Worm (Caenorhabditis elegans) whole organism, young adult: ENCODE measurements around the gene K04C2.7.

ENCODE experiments used
- D2030.7 ChIP-seq: fragments of 200-800 bp; sonication (Bioruptor generic); IDR thresholded peaks from 2 replicates; pipeline ENCODE4 v1.3.6; 2022; ENCODE audit warnings: missing genetic modification reagents, missing genetic modification characterization, missing compliant biosample characterization
- F10E7.11 ChIP-seq: sonication (generic microtip); optimal IDR thresholded peaks from 2 replicates; lab custom pipeline; 2017; ENCODE audit warnings: mild to moderate bottlenecking, missing genetic modification characterization, moderate library complexity, missing compliant biosample characterization
- F23B12.7 ChIP-seq: sonication (generic microtip); optimal IDR thresholded peaks from 2 replicates; lab custom pipeline; 2017; ENCODE audit warnings: missing genetic modification characterization, mild to moderate bottlenecking, missing compliant biosample characterization, antibody characterized with exemption, moderate library complexity; ENCODE audit not compliant: insufficient read depth
- F33H1.4 ChIP-seq: fragments of 200-800 bp; sonication (Bioruptor generic); IDR thresholded peaks from 2 replicates; pipeline ENCODE4 v1.3.6; 2022; ENCODE audit warnings: missing genetic modification reagents, missing genetic modification characterization, missing compliant biosample characterization
- F55B11.4 ChIP-seq: sonication (generic microtip); optimal IDR thresholded peaks from 2 replicates; lab custom pipeline; 2016; ENCODE audit warnings: missing compliant biosample characterization, missing genetic modification characterization, borderline replicate concordance; ENCODE audit not compliant: insufficient read depth
- Y53F4B.3 ChIP-seq: fragments of 200-800 bp; sonication (Bioruptor generic); IDR thresholded peaks from 2 replicates; pipeline ENCODE4 v1.3.6; 2022; ENCODE audit warnings: missing genetic modification reagents, missing genetic modification characterization, missing compliant biosample characterization
- Y67H2A.10 ChIP-seq: fragments of 200-800 bp; sonication (Bioruptor generic); conservative IDR thresholded peaks from 2 replicates; pipeline ENCODE4 v1.3.6; 2022; ENCODE audit warnings: missing genetic modification reagents, missing genetic modification characterization, missing compliant biosample characterization
- aptf-3 ChIP-seq: fragments of 200-800 bp; sonication (Bioruptor generic); IDR thresholded peaks from 2 replicates; pipeline ENCODE4 v1.3.6; 2022; ENCODE audit warnings: missing genetic modification characterization, missing compliant biosample characterization
- atf-7 ChIP-seq: sonication (generic microtip); optimal IDR thresholded peaks from 2 replicates; lab custom pipeline; 2017; ENCODE audit warnings: mild to moderate bottlenecking, missing genetic modification characterization, missing compliant biosample characterization
- attf-5 ChIP-seq: fragments of 200-800 bp; sonication (Bioruptor generic); optimal IDR thresholded peaks from 2 replicates; lab custom pipeline; 2018; ENCODE audit warnings: mild to moderate bottlenecking, missing genetic modification characterization, missing compliant biosample characterization
- ccch-3 ChIP-seq: fragments of 200-800 bp; sonication (Bioruptor generic); optimal IDR thresholded peaks from 2 replicates; lab custom pipeline; 2018; ENCODE audit warnings: mild to moderate bottlenecking, missing genetic modification characterization, missing compliant biosample characterization
- ceh-91 ChIP-seq: fragments of 200-800 bp; sonication (Bioruptor generic); IDR thresholded peaks from 2 replicates; pipeline ENCODE4 v1.3.6; 2022; ENCODE audit warnings: missing genetic modification reagents, missing genetic modification characterization, missing compliant biosample characterization
- egl-18 ChIP-seq: fragments of 200-800 bp; sonication (Bioruptor generic); IDR thresholded peaks from 2 replicates; pipeline ENCODE4 v1.3.6; 2022; ENCODE audit warnings: missing genetic modification reagents, missing genetic modification characterization, missing compliant biosample characterization
- egrh-3 ChIP-seq: fragments of 200-800 bp; sonication (Bioruptor generic); IDR thresholded peaks from 2 replicates; pipeline ENCODE4 v1.3.6; 2022; ENCODE audit warnings: missing genetic modification reagents, missing genetic modification characterization, missing compliant biosample characterization
- him-1 ChIP-seq: sonication (generic microtip); optimal IDR thresholded peaks from 2 replicates; lab custom pipeline; 2016; ENCODE audit warnings: missing genotype, missing genetic modification reagents, missing genetic modification characterization, missing compliant biosample characterization
- hmg-1.2 ChIP-seq: fragments of 200-800 bp; sonication (Bioruptor generic); IDR thresholded peaks from 2 replicates; pipeline ENCODE4 v1.3.6; 2022; ENCODE audit warnings: missing genetic modification reagents, missing genetic modification characterization, missing compliant biosample characterization
- hmg-20 ChIP-seq: fragments of 200-800 bp; sonication (Bioruptor generic); IDR thresholded peaks from 2 replicates; pipeline ENCODE4 v1.3.6; 2022; ENCODE audit warnings: missing genetic modification reagents, missing genetic modification characterization, missing compliant biosample characterization
- let-607 ChIP-seq, 2 experiments: fragments of 200-800 bp in 1 of 2; sonication (Bioruptor generic) in 1 of 2; sonication (generic microtip) in 1 of 2; optimal IDR thresholded peaks; 2 replicates each; lab custom pipeline; 2016 to 2018; ENCODE audit warnings: mild to moderate bottlenecking in 2 of 2, missing compliant biosample characterization in 2 of 2, missing genetic modification characterization in 2 of 2, moderate library complexity in 2 of 2, missing genotype in 1 of 2
- lir-1 ChIP-seq: fragments of 200-800 bp; sonication (Bioruptor generic); conservative IDR thresholded peaks from 2 replicates; pipeline ENCODE4 v1.3.6; 2022; ENCODE audit warnings: missing genetic modification reagents, missing genetic modification characterization, missing compliant biosample characterization
- madf-10 ChIP-seq: sonication (generic microtip); optimal IDR thresholded peaks from 2 replicates; lab custom pipeline; 2016; ENCODE audit warnings: mild to moderate bottlenecking, missing genetic modification characterization, missing compliant biosample characterization
- madf-3 ChIP-seq: fragments of 200-800 bp; sonication (Bioruptor generic); IDR thresholded peaks from 2 replicates; pipeline ENCODE4 v1.3.6; 2022; ENCODE audit warnings: missing genetic modification reagents, missing genetic modification characterization, missing compliant biosample characterization
- madf-8 ChIP-seq: fragments of 200-800 bp; sonication (Bioruptor generic); conservative IDR thresholded peaks from 2 replicates; pipeline ENCODE4 v1.3.6; 2022; ENCODE audit warnings: missing genetic modification reagents, missing genetic modification characterization, missing compliant biosample characterization
- mxl-1 ChIP-seq: sonication (generic microtip); optimal IDR thresholded peaks from 2 replicates; lab custom pipeline; 2016; ENCODE audit warnings: missing genetic modification characterization, missing compliant biosample characterization
- nhr-90 ChIP-seq: sonication (generic microtip); optimal IDR thresholded peaks from 2 replicates; lab custom pipeline; 2016; ENCODE audit warnings: missing genotype, mild to moderate bottlenecking, missing genetic modification characterization, missing compliant biosample characterization
- snpc-4 ChIP-seq, 5 experiments: fragments of 150-350 bp in 1 of 5; sonication (generic microtip) in 4 of 5; optimal IDR thresholded peaks; 2 replicates each; lab custom pipeline; 2014 to 2018; ENCODE audit warnings: missing genetic modification characterization in 5 of 5, missing biosample characterization in 3 of 5, antibody characterized with exemption in 2 of 5, mild to moderate bottlenecking in 2 of 5, missing compliant biosample characterization in 2 of 5, missing genotype in 2 of 5, moderate library complexity in 2 of 5, missing genetic modification reagents in 1 of 5
- somi-1 ChIP-seq: fragments of 200-800 bp; sonication (Bioruptor generic); optimal IDR thresholded peaks from 2 replicates; lab custom pipeline; 2018; ENCODE audit warnings: mild to moderate bottlenecking, missing genetic modification characterization, missing compliant biosample characterization
- ztf-3 ChIP-seq: fragments of 200-800 bp; sonication (Bioruptor generic); optimal IDR thresholded peaks from 2 replicates; lab custom pipeline; 2018; ENCODE audit warnings: mild to moderate bottlenecking, missing genetic modification characterization, missing compliant biosample characterization

The K04C2.7 gene

DNA sequence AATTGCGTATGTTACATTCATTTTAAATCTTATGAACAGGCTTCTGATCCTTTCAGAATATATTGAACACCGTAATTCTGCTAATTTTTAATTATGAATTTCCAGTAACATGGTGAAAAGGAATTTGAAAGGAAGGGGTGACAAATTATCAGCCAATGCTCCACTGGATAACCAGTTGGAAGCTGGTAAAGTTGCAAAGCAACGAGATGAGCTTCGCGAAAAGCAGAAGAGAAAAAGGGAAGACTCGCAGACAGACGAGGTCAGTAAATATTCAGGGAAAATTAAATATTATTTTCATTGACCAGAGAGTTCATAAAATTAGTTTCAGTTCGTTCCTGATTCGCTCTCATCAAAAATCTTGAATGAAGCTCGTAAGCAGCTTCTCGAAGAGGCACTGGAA, 51.0 kb downstream of the K04C2.7 start, which contains the start of gene byn-1 (continued):
- TF ChIP-seq F33H1.4 (GFP tag; lab: Robert Waterston, UW): no peak
- no peak for TF ChIP-seq F55B11.4 (tag; lab: Kevin White, UChicago)
- TF ChIP-seq egrh-3 (GFP tag; lab: Robert Waterston, UW): no peak
- TF ChIP-seq F23B12.7: no peak
- no peak for TF ChIP-seq ceh-91 (GFP tag; lab: Robert Waterston, UW)
- TF ChIP-seq ccch-3 (GFP tag; lab: Kevin White, UChicago): no peak
- peak; percentile 33 for TF ChIP-seq atf-7 (tag; lab: Kevin White, UChicago)
- TF ChIP-seq mxl-1 (tag; lab: Kevin White, UChicago): no peak
- no peak for TF ChIP-seq somi-1 (GFP tag; lab: Kevin White, UChicago)
- no peak for TF ChIP-seq lir-1 (GFP tag; lab: Robert Waterston, UW)
- TF ChIP-seq F10E7.11 (tag; lab: Kevin White, UChicago): no peak
- TF ChIP-seq madf-8 (GFP tag; lab: Robert Waterston, UW): no peak
- no peak for TF ChIP-seq snpc-4 (GFP tag; optimal IDR thresholded peaks at IDR 0.05; lab: Kevin White, UChicago)
- TF ChIP-seq snpc-4 (tag; optimal IDR thresholded peaks at IDR 0.05; lab: Kevin White, UChicago): peak in 1 of 4 experiments; percentile 26
- TF ChIP-seq let-607 (tag; optimal IDR thresholded peaks at IDR 0.05; lab: Kevin White, UChicago): no peak
- no peak for TF ChIP-seq hmg-20
- no peak for TF ChIP-seq madf-3 (GFP tag; lab: Robert Waterston, UW)
- no peak for TF ChIP-seq ztf-3 (GFP tag; lab: Kevin White, UChicago)
- TF ChIP-seq madf-10 (tag; lab: Kevin White, UChicago): no peak
- no peak for TF ChIP-seq egl-18 (GFP tag; lab: Robert Waterston, UW)
- TF ChIP-seq nhr-90: no peak
- TF ChIP-seq D2030.7 (GFP tag; lab: Robert Waterston, UW): no peak
- TF ChIP-seq Y67H2A.10 (GFP tag; lab: Robert Waterston, UW): no peak
- TF ChIP-seq attf-5 (GFP tag; lab: Kevin White, UChicago): no peak
- TF ChIP-seq hmg-1.2: no peak; the same call in 1 of the 2 replicates
- TF ChIP-seq aptf-3 (GFP tag; lab: Robert Waterston, UW): no peak
- no peak for TF ChIP-seq Y53F4B.3 (GFP tag; lab: Robert Waterston, UW)
- TF ChIP-seq him-1 (tag; lab: Kevin White, UChicago): no peak
- TF ChIP-seq, all 124 proteins: peak for 21
